Fruit fly (Drosophila melanogaster) whole organism, embryonic: ENCODE measurements around the gene RPA1.

Experiments used
- Adf1 ChIP-seq: fragments of 200-800 bp; sonication (Bioruptor generic); IDR thresholded peaks from 2 replicates; pipeline ENCODE4 v1.3.6; 2022; ENCODE audit warnings: missing biosample characterization, missing genetic modification characterization
- Asciz ChIP-seq: fragments of 200-800 bp; sonication (Bioruptor generic); optimal IDR thresholded peaks from 2 replicates; lab custom pipeline; 2017; ENCODE audit warnings: missing biosample characterization, mild to moderate bottlenecking, missing genetic modification characterization, missing genetic modification reagents
- Awh ChIP-seq: fragments of 200-800 bp; sonication (Bioruptor generic); IDR thresholded peaks from 2 replicates; pipeline ENCODE4, ENCODE4 v1.3.6; 2022; ENCODE audit warnings: missing biosample characterization, missing genetic modification characterization
- CG13123 ChIP-seq: fragments of 200-800 bp; sonication (Bioruptor generic); optimal IDR thresholded peaks from 2 replicates; lab custom pipeline; 2016; ENCODE audit warnings: missing biosample characterization, missing genetic modification characterization
- CG14710 ChIP-seq: fragments of 200-800 bp; sonication (Bioruptor generic); optimal IDR thresholded peaks from 3 replicates; lab custom pipeline; 2019; ENCODE audit warnings: missing biosample characterization, mild to moderate bottlenecking, missing genetic modification characterization, moderate library complexity
- CG15479 ChIP-seq: fragments of 200-800 bp; sonication (Bioruptor generic); optimal IDR thresholded peaks from 3 replicates; lab custom pipeline; 2019; ENCODE audit warnings: missing biosample characterization, mild to moderate bottlenecking, missing genetic modification characterization, moderate library complexity
- CG17186 ChIP-seq: fragments of 200-800 bp; sonication (Bioruptor generic); optimal IDR thresholded peaks from 3 replicates; lab custom pipeline; 2017; ENCODE audit warnings: missing biosample characterization, missing genetic modification reagents, missing genetic modification characterization
- CG2199 ChIP-seq: fragments of 200-800 bp; sonication (Bioruptor generic); IDR thresholded peaks from 3 replicates; pipeline ENCODE4 v1.3.6; 2022; ENCODE audit warnings: missing biosample characterization, missing genetic modification characterization
- CG30431 ChIP-seq: fragments of 200-800 bp; sonication (Bioruptor generic); optimal IDR thresholded peaks from 2 replicates; lab custom pipeline; 2017; ENCODE audit warnings: missing biosample characterization, missing genetic modification characterization
- CG42726 ChIP-seq: fragments of 200-800 bp; sonication (Bioruptor generic); IDR thresholded peaks from 2 replicates; pipeline ENCODE4 v1.3.6; 2022; ENCODE audit warnings: missing biosample characterization, missing genetic modification characterization; ENCODE audit not compliant: partially characterized antibody
- CG43689 ChIP-seq: fragments of 200-800 bp; sonication (Bioruptor generic); IDR thresholded peaks from 2 replicates; pipeline ENCODE4 v1.3.6; 2022; ENCODE audit warnings: missing biosample characterization, missing genetic modification characterization
- CG4820 ChIP-seq: fragments of 200-800 bp; sonication (Bioruptor generic); optimal IDR thresholded peaks from 3 replicates; lab custom pipeline; 2016; ENCODE audit warnings: missing biosample characterization, missing genetic modification characterization
- CG5953 ChIP-seq: fragments of 200-800 bp; sonication (Bioruptor generic); IDR thresholded peaks from 2 replicates; pipeline ENCODE4 v1.3.6; 2022; ENCODE audit warnings: missing biosample characterization, missing genetic modification characterization
- CG6254 ChIP-seq: fragments of 200-800 bp; sonication (Bioruptor generic); optimal IDR thresholded peaks from 3 replicates; lab custom pipeline; 2017; ENCODE audit warnings: mild to moderate bottlenecking, missing biosample characterization, missing genetic modification reagents, missing genetic modification characterization
- CG8089 ChIP-seq: fragments of 200-800 bp; sonication (Bioruptor generic); optimal IDR thresholded peaks from 3 replicates; lab custom pipeline; 2016; ENCODE audit warnings: missing biosample characterization, missing genetic modification characterization
- CG8765 ChIP-seq: fragments of 200-800 bp; sonication (Bioruptor generic); IDR thresholded peaks from 2 replicates; pipeline ENCODE4 v1.3.6; 2022; ENCODE audit warnings: missing biosample characterization, missing genetic modification characterization
- CG9797 ChIP-seq: fragments of 200-800 bp; sonication (Bioruptor generic); optimal IDR thresholded peaks from 3 replicates; lab custom pipeline; 2018; ENCODE audit warnings: missing biosample characterization, mild to moderate bottlenecking, missing genetic modification characterization
- Chrac-16 ChIP-seq: fragments of 200-800 bp; sonication (Bioruptor generic); optimal IDR thresholded peaks from 3 replicates; lab custom pipeline; 2016; ENCODE audit warnings: missing biosample characterization, missing genetic modification characterization
- Deaf1 ChIP-seq: fragments of 200-800 bp; optimal IDR thresholded peaks from 3 replicates; lab custom pipeline; 2019; ENCODE audit warnings: missing biosample characterization, mild to moderate bottlenecking, missing genetic modification characterization, moderate library complexity
- E2f1 ChIP-seq: fragments of 200-800 bp; sonication (Bioruptor generic); IDR thresholded peaks from 2 replicates; pipeline ENCODE4 v1.3.6; 2022; ENCODE audit warnings: missing biosample characterization, missing genetic modification characterization
- HLHmδ ChIP-seq: fragments of 200-800 bp; sonication (Bioruptor generic); optimal IDR thresholded peaks from 2 replicates; lab custom pipeline; 2018; ENCODE audit warnings: missing biosample characterization, mild to moderate bottlenecking, missing genetic modification characterization, moderate library complexity
- Lhr ChIP-seq: fragments of 200-800 bp; sonication (Bioruptor generic); optimal IDR thresholded peaks from 3 replicates; lab custom pipeline; 2017; ENCODE audit warnings: mild to moderate bottlenecking, missing biosample characterization, missing genetic modification reagents, missing genetic modification characterization
- Med ChIP-seq: fragments of 200-800 bp; sonication (Bioruptor generic); peaks from one replicate; lab custom pipeline; 2016; ENCODE audit warnings: missing biosample characterization, missing genetic modification characterization, mild to moderate bottlenecking, inconsistent platforms, moderate library complexity
- NC2β ChIP-seq: fragments of 200-800 bp; sonication (Bioruptor generic); optimal IDR thresholded peaks from 2 replicates; lab custom pipeline; 2016; ENCODE audit warnings: missing biosample characterization, missing genetic modification characterization
- Pdp1 ChIP-seq, 2 experiments: fragments of 200-800 bp; sonication (Bioruptor generic); optimal IDR thresholded peaks; 3 replicates each; lab custom pipeline; 2016; ENCODE audit warnings: missing biosample characterization in 2 of 2, missing genetic modification characterization in 2 of 2, mild to moderate bottlenecking in 1 of 2, moderate library complexity in 1 of 2
- Trl ChIP-seq, 3 experiments: fragments of >200 bp in 2 of 3; fragments of 200-800 bp in 1 of 3; sonication (Bioruptor generic) in 1 of 3; optimal IDR thresholded peaks; 2 replicates in 1 of 3; 3 replicates in 2 of 3; lab custom pipeline; 2016 to 2017; ENCODE audit warnings: missing biosample characterization in 1 of 3, missing genetic modification characterization in 1 of 3
- bowl ChIP-seq: fragments of 200-800 bp; sonication (Bioruptor generic); IDR thresholded peaks from 2 replicates; pipeline ENCODE4 v1.3.6; 2022; ENCODE audit warnings: missing biosample characterization, missing genetic modification characterization
- cad ChIP-seq: fragments of >200 bp; optimal IDR thresholded peaks from 2 replicates; lab custom pipeline; 2017; ENCODE audit warnings: missing biosample characterization, missing genetic modification characterization
- chinmo ChIP-seq: fragments of 200-800 bp; sonication (Bioruptor generic); IDR thresholded peaks from 4 replicates; pipeline ENCODE4 v1.3.6; 2022; ENCODE audit warnings: missing biosample characterization, missing genetic modification characterization; ENCODE audit not compliant: partially characterized antibody
- dmrt99B ChIP-seq: fragments of 200-800 bp; sonication (Bioruptor generic); optimal IDR thresholded peaks from 2 replicates; lab custom pipeline; 2018; ENCODE audit warnings: missing biosample characterization, mild to moderate bottlenecking, missing genetic modification characterization, moderate library complexity
- hbn ChIP-seq: fragments of 200-800 bp; sonication (Bioruptor generic); IDR thresholded peaks from 2 replicates; pipeline ENCODE4 v1.3.6; 2022; ENCODE audit warnings: missing biosample characterization, missing genetic modification characterization; ENCODE audit not compliant: partially characterized antibody
- jigr1 ChIP-seq: fragments of 200-800 bp; sonication (Bioruptor generic); IDR thresholded peaks from 3 replicates; pipeline ENCODE4 v1.3.6; 2022; ENCODE audit warnings: missing biosample characterization, missing genetic modification characterization
- jumu ChIP-seq: fragments of 200-800 bp; sonication (Bioruptor generic); optimal IDR thresholded peaks from 3 replicates; lab custom pipeline; 2016; ENCODE audit warnings: missing biosample characterization, missing genetic modification characterization
- mam ChIP-seq: fragments of 200-800 bp; sonication (Bioruptor generic); optimal IDR thresholded peaks from 3 replicates; lab custom pipeline; 2016; ENCODE audit warnings: missing biosample characterization, missing genetic modification characterization
- oc ChIP-seq: fragments of 200-800 bp; sonication (Bioruptor generic); optimal IDR thresholded peaks from 2 replicates; lab custom pipeline; 2018; ENCODE audit warnings: missing biosample characterization, mild to moderate bottlenecking, missing genetic modification characterization, moderate library complexity
- onecut ChIP-seq: fragments of 200-800 bp; sonication (Bioruptor generic); IDR thresholded peaks from 2 replicates; pipeline ENCODE4 v1.3.6; 2022; ENCODE audit warnings: missing biosample characterization, missing genetic modification characterization
- otp ChIP-seq: fragments of 200-800 bp; sonication (Bioruptor generic); IDR thresholded peaks from 3 replicates; pipeline ENCODE4, ENCODE4 v1.3.6; 2022; ENCODE audit warnings: missing biosample characterization, missing genetic modification characterization
- prd ChIP-seq, 3 experiments: fragments of >200 bp in 2 of 3; fragments of 200-800 bp in 1 of 3; sonication (Bioruptor generic) in 1 of 3; optimal IDR thresholded peaks in 2 of 3; IDR thresholded peaks in 1 of 3; 2 replicates in 2 of 3; 3 replicates in 1 of 3; pipeline versions ENCODE4 v1.3.6 to Lab custom; 2017 to 2022; ENCODE audit warnings: missing biosample characterization in 1 of 3, missing genetic modification characterization in 1 of 3
- pros ChIP-seq: fragments of 200-800 bp; sonication (Bioruptor generic); optimal IDR thresholded peaks from 3 replicates; lab custom pipeline; 2019; ENCODE audit warnings: missing biosample characterization, mild to moderate bottlenecking, missing genetic modification characterization, moderate library complexity
- run ChIP-seq: fragments of 200-800 bp; sonication (Bioruptor generic); optimal IDR thresholded peaks from 3 replicates; lab custom pipeline; 2018; ENCODE audit warnings: missing biosample characterization, mild to moderate bottlenecking, missing genetic modification characterization
- sd ChIP-seq: fragments of 200-800 bp; sonication (Bioruptor generic); optimal IDR thresholded peaks from 3 replicates; lab custom pipeline; 2018; ENCODE audit warnings: missing biosample characterization, mild to moderate bottlenecking, missing genetic modification characterization, moderate library complexity
- so ChIP-seq: fragments of 200-800 bp; sonication (Bioruptor generic); IDR thresholded peaks from 3 replicates; pipeline ENCODE4 v1.3.6; 2022; ENCODE audit warnings: missing biosample characterization, missing genetic modification characterization
- sr ChIP-seq: fragments of 200-800 bp; sonication (Bioruptor generic); IDR thresholded peaks from 3 replicates; pipeline ENCODE4 v1.3.6; 2022; ENCODE audit warnings: missing biosample characterization, missing genetic modification characterization
- stc ChIP-seq: fragments of 200-800 bp; sonication (Bioruptor generic); IDR thresholded peaks from 2 replicates; pipeline ENCODE4 v1.3.6; 2022; ENCODE audit warnings: missing biosample characterization, missing genetic modification characterization
- tin ChIP-seq: fragments of 200-800 bp; sonication (Bioruptor generic); optimal IDR thresholded peaks from 3 replicates; lab custom pipeline; 2016; ENCODE audit warnings: missing biosample characterization, missing genetic modification characterization
- tll ChIP-seq, 2 experiments: fragments of 200-800 bp in 1 of 2; fragments of >200 bp in 1 of 2; sonication (Bioruptor generic) in 1 of 2; optimal IDR thresholded peaks; 2 replicates each; lab custom pipeline; 2017 to 2019; ENCODE audit warnings: missing biosample characterization in 2 of 2, missing genetic modification characterization in 2 of 2, mild to moderate bottlenecking in 1 of 2, moderate library complexity in 1 of 2
- vvl ChIP-seq: fragments of 200-800 bp; sonication (Bioruptor generic); IDR thresholded peaks from 2 replicates; pipeline ENCODE4 v1.3.6; 2022; ENCODE audit warnings: missing biosample characterization, missing genetic modification characterization
- wdn ChIP-seq: fragments of 200-800 bp; sonication (Bioruptor generic); IDR thresholded peaks from 2 replicates; pipeline ENCODE4 v1.3.6; 2022; ENCODE audit warnings: missing biosample characterization, missing genetic modification characterization
- wor ChIP-seq: fragments of 200-800 bp; sonication (Bioruptor generic); IDR thresholded peaks from 2 replicates; pipeline ENCODE4 v1.3.6; 2022; ENCODE audit warnings: missing biosample characterization, missing genetic modification characterization

RPA1 gene

DNA sequence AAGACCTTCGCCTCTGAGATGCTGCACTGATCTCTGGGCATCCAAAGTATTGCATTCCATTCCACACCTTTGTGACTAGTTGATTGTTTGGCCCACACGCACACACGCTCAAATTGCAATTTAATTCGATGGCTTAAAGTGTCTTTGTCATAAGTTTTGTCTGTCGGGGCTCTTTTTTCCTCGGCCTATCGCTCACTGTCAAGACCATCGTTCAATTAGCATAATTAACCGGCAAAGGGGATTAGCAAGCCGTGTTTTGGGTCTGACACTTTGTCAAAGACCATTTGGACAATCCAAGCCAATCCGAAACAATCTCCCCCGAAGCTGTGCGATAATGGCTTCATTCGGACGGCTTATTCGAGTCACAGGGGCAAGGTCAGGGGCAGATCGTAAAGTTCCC is 9.9 kb downstream of the RPA1 start:
- no peak for TF ChIP-seq dmrt99B (tag; lab: Kevin White, UChicago)
- TF ChIP-seq Asciz (GFP tag; lab: Kevin White, UChicago) = no peak
- TF ChIP-seq Pdp1 (GFP tag; optimal IDR thresholded peaks at IDR 0.05; lab: Kevin White, UChicago) = peak in 1 of 2 experiments; percentile 7
- no peak for TF ChIP-seq Lhr (GFP tag; lab: Kevin White, UChicago)
- no peak for TF ChIP-seq wdn (GFP tag; lab: Robert Waterston, UW)
- no peak for TF ChIP-seq CG8089 (GFP tag; lab: Kevin White, UChicago)
- peak; percentile 78 for TF ChIP-seq oc (tag; lab: Kevin White, UChicago)
- no peak for TF ChIP-seq jumu
- no peak for TF ChIP-seq tin
- peak; percentile 2 for TF ChIP-seq pros (GFP tag; lab: Kevin White, UChicago)
- no peak for TF ChIP-seq run (tag; lab: Kevin White, UChicago)
- no peak for TF ChIP-seq Deaf1 (tag; lab: Kevin White, UChicago)
- peak; percentile 52 for TF ChIP-seq sd
- TF ChIP-seq mam (GFP tag; lab: Kevin White, UChicago) = no peak
- TF ChIP-seq CG9797 = no peak
- peak; percentile 14; the same call in 1 of the 2 replicates for TF ChIP-seq vvl (GFP tag; lab: Robert Waterston, UW)
- TF ChIP-seq chinmo (GFP tag; lab: Robert Waterston, UW) = 0 out of 4 replicates have a peak, but pooled peaks have one; percentile 64
- no peak for TF ChIP-seq so (GFP tag; lab: Robert Waterston, UW)
- no peak for TF ChIP-seq wor (GFP tag; lab: Robert Waterston, UW)
- TF ChIP-seq CG42726 (GFP tag; lab: Robert Waterston, UW) = no peak
- no peak for TF ChIP-seq CG30431 (GFP tag; lab: Kevin White, UChicago)
- no peak for TF ChIP-seq Chrac-16 (GFP tag; lab: Kevin White, UChicago)
- no peak for TF ChIP-seq CG8765 (GFP tag; lab: Robert Waterston, UW)
- no peak for TF ChIP-seq CG43689
- no peak for TF ChIP-seq CG13123 (GFP tag; lab: Kevin White, UChicago)
- no peak for TF ChIP-seq CG2199 (GFP tag; lab: Robert Waterston, UW)
- TF ChIP-seq Med (GFP tag; lab: Kevin White, UChicago) = no peak
- TF ChIP-seq otp (GFP tag; lab: Robert Waterston, UW) = no peak
- no peak for TF ChIP-seq jigr1
- TF ChIP-seq CG5953 (GFP tag; lab: Robert Waterston, UW) = no peak
- TF ChIP-seq CG17186 (GFP tag; lab: Kevin White, UChicago) = no peak
- TF ChIP-seq, all 482 proteins: peak for 6

DNA sequence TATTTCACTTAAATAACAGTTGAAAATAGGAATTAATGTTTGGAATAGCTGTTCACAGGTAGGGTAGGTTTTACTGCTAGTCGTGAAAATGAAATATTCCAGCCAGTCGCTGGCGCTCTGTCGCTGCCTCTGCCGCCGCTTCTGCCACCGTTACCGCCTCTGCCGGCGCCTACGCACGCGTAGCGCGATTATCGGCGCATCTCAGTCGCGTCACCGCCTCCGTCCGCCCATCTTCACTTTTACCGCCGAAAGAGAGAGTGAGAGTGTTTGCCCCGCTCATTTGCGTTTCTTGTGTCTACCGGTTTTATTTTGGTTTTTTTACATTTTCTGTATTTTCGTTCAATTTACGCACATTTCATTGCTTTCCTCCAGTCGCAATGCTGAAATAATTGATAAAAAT is 12.7 kb downstream of the RPA1 start:
- TF ChIP-seq CG4820 (no peak), tll (GFP tag; optimal IDR thresholded peaks at IDR 0.05; lab: Kevin White, UChicago) (peak in 1 of 2 experiments; percentile 83), pros (GFP tag; lab: Kevin White, UChicago) (peak; percentile 19), prd (optimal IDR thresholded peaks at IDR 0.05; lab: Kevin White, UChicago) (no peak), prd (GFP tag; IDR thresholded peaks at IDR 0.05; lab: Robert Waterston, UW) (no peak), CG8765 (GFP tag; lab: Robert Waterston, UW) (no peak), Awh (GFP tag; lab: Robert Waterston, UW) (peak; percentile 27; the same call in 1 of the 2 replicates), Adf1 (GFP tag; lab: Robert Waterston, UW) (peak; percentile 88), stc (GFP tag; lab: Robert Waterston, UW) (no peak), CG6254 (peak; percentile 7), vvl (GFP tag; lab: Robert Waterston, UW) (peak; percentile 39; the same call in 1 of the 2 replicates), hbn (GFP tag; lab: Robert Waterston, UW) (no peak), NC2β (GFP tag; lab: Kevin White, UChicago) (no peak), E2f1 (GFP tag; lab: Robert Waterston, UW) (0 out of 2 replicates have a peak, but pooled peaks have one; percentile 18), HLHmδ (GFP tag; lab: Kevin White, UChicago) (peak; percentile 77), CG15479 (peak; percentile 95), CG14710 (peak; percentile 14), onecut (0 out of 2 replicates have a peak, but pooled peaks have one; percentile 12), CG2199 (GFP tag; lab: Robert Waterston, UW) (peak; percentile 69; the same call in 1 of the 3 replicates), Trl (optimal IDR thresholded peaks at IDR 0.05; lab: Kevin White, UChicago) (peak in 1 of 2 experiments; percentile 16), Trl (GFP tag; optimal IDR thresholded peaks at IDR 0.05; lab: Kevin White, UChicago) (no peak), cad (GFP tag; lab: Kevin White, UChicago) (peak; percentile 36), sr (GFP tag; lab: Robert Waterston, UW) (peak; percentile 89; the same call in 2 of the 3 replicates), bowl (no peak)
